Fruit fly (Drosophila melanogaster) S2 (cell line): Measurements from ENCODE around the gene ND-B8.

ENCODE experiments used
- CG8478 ChIP-seq: fragments of >200 bp; optimal IDR thresholded peaks from 2 replicates; lab custom pipeline; 2018
- CTCF ChIP-seq, 2 experiments: fragments of >200 bp; optimal IDR thresholded peaks; 2 replicates each; lab custom pipeline; 2018

DNA sequence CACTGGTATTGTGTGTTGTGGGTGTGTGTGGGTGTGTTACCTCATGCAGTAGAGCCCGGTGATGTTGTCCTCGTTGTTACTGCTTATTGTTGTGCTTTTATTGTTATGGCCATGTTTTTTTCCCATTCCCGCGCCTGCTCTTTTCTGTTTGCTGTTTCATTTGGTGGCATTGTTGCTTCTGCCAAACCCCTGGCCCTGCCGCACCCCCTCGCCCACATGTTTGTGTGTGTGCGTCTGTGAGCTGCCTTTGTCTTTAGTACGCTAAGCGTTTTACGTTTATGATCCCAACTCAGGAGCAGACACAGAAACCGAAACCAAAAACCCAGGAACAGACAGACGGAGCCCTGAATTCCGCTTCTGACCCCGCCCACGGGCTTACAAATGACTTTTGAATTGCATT lies 40.4 kb upstream of the ND-B8 start:
- TF ChIP-seq CG8478 (lab: Kevin White, UChicago) = no peak
- TF ChIP-seq CTCF (optimal IDR thresholded peaks at IDR 0.05; lab: Kevin White, UChicago) = no peak
